Fruit fly (Drosophila melanogaster) whole organism, embryonic: ENCODE results near the gene Sumo.
A peak's percentile ranks its signal among the peaks of the same experiment; 100 is the strongest.

Experiments
- Abd-B ChIP-seq: fragments of 200-800 bp; sonication (Bioruptor generic); optimal IDR thresholded peaks from 2 replicates; lab custom pipeline; 2018; ENCODE audit warnings: missing biosample characterization, mild to moderate bottlenecking, missing genetic modification characterization, moderate library complexity
- Bdp1 ChIP-seq: fragments of 200-800 bp; sonication (Bioruptor generic); optimal IDR thresholded peaks from 3 replicates; lab custom pipeline; 2016; ENCODE audit warnings: missing biosample characterization, missing genetic modification characterization
- CG10274 ChIP-seq: fragments of 200-800 bp; sonication (Bioruptor generic); optimal IDR thresholded peaks from 3 replicates; lab custom pipeline; 2017; ENCODE audit warnings: missing biosample characterization, mild to moderate bottlenecking, missing genetic modification characterization
- CG11504 ChIP-seq: fragments of 200-800 bp; sonication (Bioruptor generic); optimal IDR thresholded peaks from 3 replicates; lab custom pipeline; 2019; ENCODE audit warnings: missing biosample characterization, mild to moderate bottlenecking, missing genetic modification characterization, moderate library complexity
- CG12155 ChIP-seq: fragments of 200-800 bp; sonication (Bioruptor generic); optimal IDR thresholded peaks from 3 replicates; lab custom pipeline; 2016; ENCODE audit warnings: missing biosample characterization, missing genetic modification characterization
- CG12236 ChIP-seq: fragments of 200-800 bp; sonication (Bioruptor generic); optimal IDR thresholded peaks from 2 replicates; lab custom pipeline; 2016; ENCODE audit warnings: missing biosample characterization, missing genetic modification characterization
- CG14014 ChIP-seq: fragments of 200-800 bp; sonication (Bioruptor generic); IDR thresholded peaks from 2 replicates; pipeline ENCODE4 v1.3.6; 2022; ENCODE audit warnings: missing biosample characterization, missing genetic modification characterization
- CG15696 ChIP-seq: fragments of 200-800 bp; sonication (Bioruptor generic); optimal IDR thresholded peaks from 2 replicates; lab custom pipeline; 2019; ENCODE audit warnings: missing biosample characterization, mild to moderate bottlenecking, missing genetic modification characterization, moderate library complexity
- CG16779 ChIP-seq: fragments of 200-800 bp; sonication (Bioruptor generic); IDR thresholded peaks from 2 replicates; pipeline ENCODE4 v1.3.6; 2022; ENCODE audit warnings: missing biosample characterization, missing genetic modification characterization
- CG17328 ChIP-seq: fragments of 200-800 bp; sonication (Bioruptor generic); IDR thresholded peaks from 2 replicates; pipeline ENCODE4 v1.3.6; 2022; ENCODE audit warnings: missing biosample characterization, missing genetic modification characterization
- CG17612 ChIP-seq: fragments of 200-800 bp; sonication (Bioruptor generic); IDR thresholded peaks from 2 replicates; pipeline ENCODE4 v1.3.6; 2022; ENCODE audit warnings: missing biosample characterization, missing genetic modification characterization
- CG3163 ChIP-seq: fragments of 200-800 bp; sonication (Bioruptor generic); optimal IDR thresholded peaks from 3 replicates; lab custom pipeline; 2016; ENCODE audit warnings: missing biosample characterization, missing genetic modification characterization
- CG34224 ChIP-seq: fragments of 200-800 bp; sonication (Bioruptor generic); IDR thresholded peaks from 3 replicates; pipeline ENCODE4 v1.3.6; 2022; ENCODE audit warnings: missing biosample characterization, missing genetic modification characterization; ENCODE audit not compliant: partially characterized antibody
- CG7786 ChIP-seq: fragments of 200-800 bp; sonication (Bioruptor generic); optimal IDR thresholded peaks from 2 replicates; lab custom pipeline; 2016; ENCODE audit warnings: missing biosample characterization, missing genetic modification characterization
- CG9215 ChIP-seq: fragments of 200-800 bp; sonication (Bioruptor generic); IDR thresholded peaks from 2 replicates; pipeline ENCODE4 v1.3.6; 2022; ENCODE audit warnings: missing biosample characterization, missing genetic modification characterization
- CG9797 ChIP-seq: fragments of 200-800 bp; sonication (Bioruptor generic); optimal IDR thresholded peaks from 3 replicates; lab custom pipeline; 2018; ENCODE audit warnings: missing biosample characterization, mild to moderate bottlenecking, missing genetic modification characterization
- D ChIP-seq, 2 experiments: fragments of 200-800 bp in 1 of 2; fragments of >200 bp in 1 of 2; sonication (Bioruptor generic) in 1 of 2; optimal IDR thresholded peaks; 2 replicates in 1 of 2; 3 replicates in 1 of 2; lab custom pipeline; 2017; ENCODE audit warnings: mild to moderate bottlenecking in 1 of 2, missing biosample characterization in 1 of 2, missing genetic modification characterization in 1 of 2, missing genetic modification reagents in 1 of 2
- D19B ChIP-seq: fragments of 200-800 bp; sonication (Bioruptor generic); optimal IDR thresholded peaks from 2 replicates; lab custom pipeline; 2017; ENCODE audit warnings: missing biosample characterization, mild to moderate bottlenecking, missing genetic modification characterization
- Dfd ChIP-seq, 2 experiments: fragments of >200 bp; optimal IDR thresholded peaks; 2 replicates each; lab custom pipeline; 2017; ENCODE audit warnings: missing biosample characterization in 2 of 2, missing genetic modification characterization in 2 of 2
- Fer1 ChIP-seq: fragments of 200-800 bp; sonication (Bioruptor generic); optimal IDR thresholded peaks from 2 replicates; lab custom pipeline; 2017; ENCODE audit warnings: missing biosample characterization, mild to moderate bottlenecking, missing genetic modification characterization
- Fer2 ChIP-seq: fragments of 200-800 bp; sonication (Bioruptor generic); optimal IDR thresholded peaks from 2 replicates; lab custom pipeline; 2018; ENCODE audit warnings: missing biosample characterization, mild to moderate bottlenecking, missing genetic modification characterization, moderate library complexity
- Gsc ChIP-seq: fragments of 200-800 bp; sonication (Bioruptor generic); IDR thresholded peaks from 2 replicates; pipeline ENCODE4 v1.3.6; 2022; ENCODE audit warnings: missing biosample characterization, missing genetic modification characterization
- HHEX ChIP-seq: fragments of 200-800 bp; sonication (Bioruptor generic); optimal IDR thresholded peaks from 3 replicates; lab custom pipeline; 2017; ENCODE audit warnings: missing biosample characterization, mild to moderate bottlenecking, missing genetic modification characterization, missing genetic modification reagents
- Hand ChIP-seq: fragments of 200-800 bp; sonication (Bioruptor generic); optimal IDR thresholded peaks from 2 replicates; lab custom pipeline; 2017; ENCODE audit warnings: mild to moderate bottlenecking, missing biosample characterization, missing genetic modification reagents, missing genetic modification characterization
- HmgZ ChIP-seq: fragments of 200-800 bp; sonication (Bioruptor generic); optimal IDR thresholded peaks from 2 replicates; lab custom pipeline; 2018; ENCODE audit warnings: missing biosample characterization, mild to moderate bottlenecking, missing genetic modification characterization
- Lim3 ChIP-seq: fragments of 200-800 bp; sonication (Bioruptor generic); IDR thresholded peaks from 2 replicates; pipeline ENCODE4 v1.3.6; 2022; ENCODE audit warnings: missing biosample characterization, missing genetic modification characterization
- Rx ChIP-seq: fragments of 200-800 bp; sonication (Bioruptor generic); IDR thresholded peaks from 2 replicates; pipeline ENCODE4 v1.3.6; 2022; ENCODE audit warnings: missing biosample characterization, missing genetic modification characterization
- Sox100B ChIP-seq: fragments of 200-800 bp; sonication (Bioruptor generic); optimal IDR thresholded peaks from 3 replicates; lab custom pipeline; 2018; ENCODE audit warnings: missing biosample characterization, mild to moderate bottlenecking, missing genetic modification characterization
- al ChIP-seq: fragments of 200-800 bp; sonication (Bioruptor generic); IDR thresholded peaks from 2 replicates; pipeline ENCODE4 v1.3.6; 2022; ENCODE audit warnings: missing biosample characterization, missing genetic modification characterization
- amos ChIP-seq: fragments of 200-800 bp; sonication (Bioruptor generic); IDR thresholded peaks from 2 replicates; pipeline ENCODE4 v1.3.6; 2022; ENCODE audit warnings: missing biosample characterization, missing genetic modification characterization; ENCODE audit not compliant: partially characterized antibody
- bcd ChIP-seq: fragments of 200-800 bp; sonication (Bioruptor generic); optimal IDR thresholded peaks from 2 replicates; lab custom pipeline; 2017; ENCODE audit warnings: missing biosample characterization, mild to moderate bottlenecking, missing genetic modification characterization
- cg ChIP-seq: fragments of 200-800 bp; sonication (Bioruptor generic); optimal IDR thresholded peaks from 3 replicates; lab custom pipeline; 2019; ENCODE audit warnings: missing biosample characterization, mild to moderate bottlenecking, missing genetic modification characterization, moderate library complexity
- chinmo ChIP-seq: fragments of 200-800 bp; sonication (Bioruptor generic); IDR thresholded peaks from 4 replicates; pipeline ENCODE4 v1.3.6; 2022; ENCODE audit warnings: missing biosample characterization, missing genetic modification characterization; ENCODE audit not compliant: partially characterized antibody
- chm ChIP-seq: fragments of 200-800 bp; sonication (Bioruptor generic); IDR thresholded peaks from 2 replicates; pipeline ENCODE4 v1.3.6; 2022; ENCODE audit warnings: missing biosample characterization, missing genetic modification characterization
- chn ChIP-seq: fragments of 200-800 bp; sonication (Bioruptor generic); optimal IDR thresholded peaks from 2 replicates; lab custom pipeline; 2016; ENCODE audit warnings: missing biosample characterization, missing genetic modification characterization
- disco-r ChIP-seq: fragments of 200-800 bp; sonication (Bioruptor generic); optimal IDR thresholded peaks from 2 replicates; lab custom pipeline; 2016; ENCODE audit warnings: missing biosample characterization, missing genetic modification characterization
- en ChIP-seq: fragments of 200-800 bp; sonication (Bioruptor generic); optimal IDR thresholded peaks from 2 replicates; lab custom pipeline; 2016; ENCODE audit warnings: missing biosample characterization, missing genetic modification characterization
- eyg ChIP-seq: fragments of 200-800 bp; sonication (Bioruptor generic); optimal IDR thresholded peaks from 3 replicates; lab custom pipeline; 2016; ENCODE audit warnings: missing biosample characterization, missing genetic modification characterization
- gce ChIP-seq: fragments of 200-800 bp; sonication (Bioruptor generic); IDR thresholded peaks from 3 replicates; pipeline ENCODE4 v1.3.6; 2022; ENCODE audit warnings: missing biosample characterization, missing genetic modification characterization
- grn ChIP-seq: fragments of 200-800 bp; sonication (Bioruptor generic); optimal IDR thresholded peaks from 3 replicates; lab custom pipeline; 2017; ENCODE audit warnings: missing biosample characterization, missing genetic modification characterization
- gt ChIP-seq: fragments of 200-800 bp; sonication (Bioruptor generic); IDR thresholded peaks from 2 replicates; pipeline ENCODE4 v1.3.6; 2022; ENCODE audit warnings: missing biosample characterization, missing genetic modification characterization
- her ChIP-seq: fragments of 200-800 bp; sonication (Bioruptor generic); optimal IDR thresholded peaks from 2 replicates; lab custom pipeline; 2016; ENCODE audit warnings: missing biosample characterization, missing genetic modification characterization
- ken ChIP-seq: fragments of 200-800 bp; sonication (Bioruptor generic); IDR thresholded peaks from 3 replicates; pipeline ENCODE4 v1.3.6; 2022; ENCODE audit warnings: missing biosample characterization, missing genetic modification characterization
- kni ChIP-seq: fragments of 200-800 bp; sonication (Bioruptor generic); optimal IDR thresholded peaks from 3 replicates; lab custom pipeline; 2017; ENCODE audit warnings: mild to moderate bottlenecking, missing biosample characterization, missing genetic modification reagents, missing genetic modification characterization
- pfk ChIP-seq: fragments of 200-800 bp; sonication (Bioruptor generic); optimal IDR thresholded peaks from 2 replicates; lab custom pipeline; 2018; ENCODE audit warnings: missing biosample characterization, mild to moderate bottlenecking, missing genetic modification characterization, moderate library complexity
- prd ChIP-seq, 3 experiments: fragments of >200 bp in 2 of 3; fragments of 200-800 bp in 1 of 3; sonication (Bioruptor generic) in 1 of 3; optimal IDR thresholded peaks in 2 of 3; IDR thresholded peaks in 1 of 3; 2 replicates in 2 of 3; 3 replicates in 1 of 3; pipeline versions ENCODE4 v1.3.6 to Lab custom; 2017 to 2022; ENCODE audit warnings: missing biosample characterization in 1 of 3, missing genetic modification characterization in 1 of 3
- slbo ChIP-seq: fragments of 200-800 bp; sonication (Bioruptor generic); IDR thresholded peaks from 2 replicates; pipeline ENCODE4 v1.3.6; 2022; ENCODE audit warnings: missing biosample characterization, missing genetic modification characterization
- sqz ChIP-seq: fragments of 200-800 bp; sonication (Bioruptor generic); optimal IDR thresholded peaks from 3 replicates; lab custom pipeline; 2018; ENCODE audit warnings: missing biosample characterization, mild to moderate bottlenecking, missing genetic modification characterization
- stwl ChIP-seq: fragments of 200-800 bp; sonication (Bioruptor generic); optimal IDR thresholded peaks from 3 replicates; lab custom pipeline; 2018; ENCODE audit warnings: missing biosample characterization, mild to moderate bottlenecking, missing genetic modification characterization, moderate library complexity
- wdn ChIP-seq: fragments of 200-800 bp; sonication (Bioruptor generic); IDR thresholded peaks from 2 replicates; pipeline ENCODE4 v1.3.6; 2022; ENCODE audit warnings: missing biosample characterization, missing genetic modification characterization

Gene Sumo

DNA sequence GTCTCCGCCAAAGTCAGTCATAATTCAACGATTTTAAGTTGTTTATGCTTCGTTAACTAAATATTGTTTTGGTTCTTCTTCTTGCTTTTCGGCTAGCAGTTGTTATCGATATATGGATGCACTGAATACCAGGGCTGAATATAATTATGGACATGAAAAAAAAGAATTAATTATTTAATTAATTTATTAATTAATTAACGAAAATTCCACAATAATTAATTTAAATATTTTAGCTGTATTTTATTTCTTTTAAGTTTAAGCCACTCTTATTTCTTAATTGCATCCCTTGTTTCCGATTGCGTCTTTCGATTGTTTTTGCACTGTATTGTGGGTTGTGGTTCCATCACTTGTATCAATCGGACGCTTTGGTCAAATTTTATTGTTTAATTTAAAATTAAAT is 17.3 kb downstream of the Sumo start, which contains the start of the genes Gas41 and SA1 (continued):
- peak; percentile 65 for TF ChIP-seq CG17612 (GFP tag; lab: Robert Waterston, UW)
- no peak for TF ChIP-seq cg (GFP tag; lab: Kevin White, UChicago)
- peak; percentile 30 for TF ChIP-seq disco-r (GFP tag; lab: Kevin White, UChicago)
- TF ChIP-seq wdn (GFP tag; lab: Robert Waterston, UW) = no peak
- no peak for TF ChIP-seq kni (GFP tag; lab: Kevin White, UChicago)
- peak; percentile 89 for TF ChIP-seq CG9215 (GFP tag; lab: Robert Waterston, UW)
- peak; percentile 11 for TF ChIP-seq Bdp1 (GFP tag; lab: Kevin White, UChicago)
- TF ChIP-seq CG11504 (tag; lab: Kevin White, UChicago) = no peak
- peak; percentile 67; the same call in 1 of the 3 replicates for TF ChIP-seq gce (GFP tag; lab: Robert Waterston, UW)
- TF ChIP-seq CG12236 (GFP tag; lab: Kevin White, UChicago) = no peak
- TF ChIP-seq eyg (GFP tag; lab: Kevin White, UChicago) = no peak
- TF ChIP-seq slbo = peak; percentile 82
- peak; percentile 30 for TF ChIP-seq CG9797 (GFP tag; lab: Kevin White, UChicago)
- peak; percentile 30 for TF ChIP-seq CG12155 (GFP tag; lab: Kevin White, UChicago)
- TF ChIP-seq Dfd (GFP tag; optimal IDR thresholded peaks at IDR 0.05; lab: Kevin White, UChicago) = no peak
- no peak for TF ChIP-seq CG10274 (GFP tag; lab: Kevin White, UChicago)
- TF ChIP-seq CG16779 (GFP tag; lab: Robert Waterston, UW) = no peak
- TF ChIP-seq Hand (GFP tag; lab: Kevin White, UChicago) = peak; percentile 74
- peak; percentile 92 for TF ChIP-seq stwl (tag; lab: Kevin White, UChicago)
- TF ChIP-seq CG14014 = peak; percentile 95
- TF ChIP-seq HmgZ = peak; percentile 84
- peak; percentile 3 for TF ChIP-seq pfk (GFP tag; lab: Kevin White, UChicago)
- no peak for TF ChIP-seq en (GFP tag; lab: Kevin White, UChicago)
- TF ChIP-seq Rx (GFP tag; lab: Robert Waterston, UW) = peak; percentile 61
- TF ChIP-seq CG3163 = no peak
- peak; percentile 78 for TF ChIP-seq CG34224 (GFP tag; lab: Robert Waterston, UW)
- peak; percentile 88 for TF ChIP-seq Fer1 (GFP tag; lab: Kevin White, UChicago)
- TF ChIP-seq Gsc (GFP tag; lab: Robert Waterston, UW) = no peak
- no peak for TF ChIP-seq Abd-B
- peak; percentile 70; the same call in 1 of the 2 replicates for TF ChIP-seq amos
- TF ChIP-seq al (GFP tag; lab: Robert Waterston, UW) = no peak; the same call in 1 of the 2 replicates
- no peak for TF ChIP-seq grn
- TF ChIP-seq HHEX (GFP tag; lab: Kevin White, UChicago) = peak; percentile 74
- no peak for TF ChIP-seq her (GFP tag; lab: Kevin White, UChicago)
- TF ChIP-seq chinmo (GFP tag; lab: Robert Waterston, UW) = 0 out of 4 replicates have a peak, but pooled peaks have one; percentile 70
- peak; percentile 67 for TF ChIP-seq chm (GFP tag; lab: Robert Waterston, UW)
- TF ChIP-seq gt (GFP tag; lab: Robert Waterston, UW) = peak; percentile 58; the same call in 1 of the 2 replicates
- TF ChIP-seq bcd (GFP tag; lab: Kevin White, UChicago) = peak; percentile 58
- TF ChIP-seq CG15696 = peak; percentile 93
- no peak for TF ChIP-seq ken
- TF ChIP-seq CG17328 (GFP tag; lab: Robert Waterston, UW) = peak; percentile 83
- no peak for TF ChIP-seq sqz (GFP tag; lab: Kevin White, UChicago)
- TF ChIP-seq D (optimal IDR thresholded peaks at IDR 0.05; lab: Kevin White, UChicago) = no peak
- TF ChIP-seq D (GFP tag; optimal IDR thresholded peaks at IDR 0.05; lab: Kevin White, UChicago) = peak; percentile 38
- peak; percentile 63 for TF ChIP-seq chn (GFP tag; lab: Kevin White, UChicago)
- peak; percentile 47 for TF ChIP-seq CG7786
- TF ChIP-seq Fer2 (tag; lab: Kevin White, UChicago) = peak; percentile 90
- TF ChIP-seq Lim3 = no peak
- TF ChIP-seq Sox100B (GFP tag; lab: Kevin White, UChicago) = no peak
- peak; percentile 48 for TF ChIP-seq D19B
- no peak for TF ChIP-seq prd (optimal IDR thresholded peaks at IDR 0.05; lab: Kevin White, UChicago)
- TF ChIP-seq prd (GFP tag; IDR thresholded peaks at IDR 0.05; lab: Robert Waterston, UW) = peak; percentile 96
